Worm (Caenorhabditis elegans) whole organism, L4 larva: ENCODE results near the gene spin-3.

ENCODE experiments used
- Y5F2A.4 ChIP-seq: fragments of 200-800 bp; sonication (Bioruptor generic); optimal IDR thresholded peaks from 2 replicates; lab custom pipeline; 2018; ENCODE audit warnings: mild to moderate bottlenecking, missing genetic modification characterization, missing compliant biosample characterization
- ZK546.5 ChIP-seq, 2 experiments: sonication (generic microtip); optimal IDR thresholded peaks; 2 replicates each; lab custom pipeline; 2017; ENCODE audit warnings: missing biosample characterization in 2 of 2, missing genetic modification characterization in 2 of 2
- ceh-82 ChIP-seq: sonication (generic microtip); optimal IDR thresholded peaks from 2 replicates; lab custom pipeline; 2017; ENCODE audit warnings: missing biosample characterization, missing genetic modification characterization
- fos-1 ChIP-seq: fragments of 150-350 bp; optimal IDR thresholded peaks from 2 replicates; lab custom pipeline; 2014; ENCODE audit warnings: missing biosample characterization, missing genetic modification characterization
- madf-9 ChIP-seq: fragments of 200-800 bp; sonication (Bioruptor generic); conservative IDR thresholded peaks from 2 replicates; pipeline ENCODE4 v1.3.6; 2022; ENCODE audit warnings: missing genetic modification reagents, missing genetic modification characterization, missing compliant biosample characterization
- nhr-102 ChIP-seq: sonication (generic microtip); optimal IDR thresholded peaks from 2 replicates; lab custom pipeline; 2016; ENCODE audit warnings: mild to moderate bottlenecking, missing genetic modification characterization, moderate library complexity, missing compliant biosample characterization
- nhr-237 ChIP-seq: sonication (generic microtip); optimal IDR thresholded peaks from 2 replicates; lab custom pipeline; 2017; ENCODE audit warnings: missing biosample characterization, missing genetic modification characterization
- pha-4 ChIP-seq, 2 experiments: fragments of 150-350 bp in 1 of 2; fragments of 200-800 bp in 1 of 2; sonication (Bioruptor generic) in 1 of 2; IDR thresholded peaks in 1 of 2; optimal IDR thresholded peaks in 1 of 2; 2 replicates each; pipeline versions ENCODE4 v1.3.6 to Lab custom; 2014 to 2022; ENCODE audit warnings: missing genetic modification characterization in 2 of 2, missing genetic modification reagents in 2 of 2, missing biosample characterization in 1 of 2, missing compliant biosample characterization in 1 of 2
- set-16 ChIP-seq: fragments of 200-800 bp; sonication (Bioruptor generic); IDR thresholded peaks from 2 replicates; pipeline ENCODE4 v1.3.6; 2022; ENCODE audit warnings: missing genetic modification reagents, missing genetic modification characterization, missing compliant biosample characterization
- unc-62 ChIP-seq, 3 experiments: fragments of 150-350 bp in 1 of 3; sonication (generic microtip); optimal IDR thresholded peaks in 2 of 3; peaks in 1 of 3; 1 replicate in 1 of 3; 2 replicates in 2 of 3; lab custom pipeline; 2014 to 2017; ENCODE audit warnings: missing biosample characterization in 3 of 3, missing genetic modification characterization in 3 of 3, missing genetic modification reagents in 3 of 3, missing genotype in 1 of 3

ce11 chrX:13171206-13171605 lies 41.2 kb downstream of the spin-3 start:
- no peak for TF ChIP-seq fos-1 (tag; lab: Kevin White, UChicago)
- no peak for TF ChIP-seq nhr-102 (tag; lab: Kevin White, UChicago)
- TF ChIP-seq ceh-82 (tag; lab: Kevin White, UChicago) = no peak
- TF ChIP-seq unc-62 (GFP tag; optimal IDR thresholded peaks at IDR 0.05 in 1 of 2; lab: Kevin White, UChicago) = no peak
- TF ChIP-seq unc-62 (tag; optimal IDR thresholded peaks at IDR 0.05; lab: Kevin White, UChicago) = no peak
- TF ChIP-seq Y5F2A.4 (GFP tag; lab: Kevin White, UChicago) = no peak
- no peak for TF ChIP-seq madf-9 (GFP tag; lab: Robert Waterston, UW)
- TF ChIP-seq ZK546.5 (tag; optimal IDR thresholded peaks at IDR 0.05; lab: Kevin White, UChicago) = no peak
- no peak; the same call in 1 of the 2 replicates for TF ChIP-seq set-16
- no peak for TF ChIP-seq nhr-237 (tag; lab: Kevin White, UChicago)
- TF ChIP-seq pha-4 (GFP tag; IDR thresholded peaks at IDR 0.05; lab: Robert Waterston, UW) = no peak
- TF ChIP-seq pha-4 (tag; optimal IDR thresholded peaks at IDR 0.05; lab: Kevin White, UChicago) = no peak
